Fruit fly (Drosophila melanogaster) whole organism, embryonic: Measurements from ENCODE around the gene GNBP3.

Source experiments
- CG13287 ChIP-seq: fragments of 200-800 bp; sonication (Bioruptor generic); IDR thresholded peaks from 2 replicates; pipeline ENCODE4 v1.3.6; 2022; ENCODE audit warnings: missing biosample characterization, missing genetic modification characterization; ENCODE audit not compliant: partially characterized antibody
- CG13894 ChIP-seq: fragments of 200-800 bp; sonication (Bioruptor generic); optimal IDR thresholded peaks from 3 replicates; lab custom pipeline; 2018; ENCODE audit warnings: missing biosample characterization, mild to moderate bottlenecking, missing genetic modification characterization, moderate library complexity
- CG15073 ChIP-seq: fragments of 200-800 bp; sonication (Bioruptor generic); optimal IDR thresholded peaks from 2 replicates; lab custom pipeline; 2016; ENCODE audit warnings: missing biosample characterization, missing genetic modification characterization
- CG2889 ChIP-seq: fragments of 200-800 bp; sonication (Bioruptor generic); IDR thresholded peaks from 3 replicates; pipeline ENCODE4 v1.3.6; 2022; ENCODE audit warnings: missing biosample characterization, missing genetic modification characterization
- CG3407 ChIP-seq: fragments of 200-800 bp; sonication (Bioruptor generic); optimal IDR thresholded peaks from 2 replicates; lab custom pipeline; 2018; ENCODE audit warnings: missing biosample characterization, mild to moderate bottlenecking, missing genetic modification characterization
- CG7928 ChIP-seq: fragments of 200-800 bp; sonication (Bioruptor generic); optimal IDR thresholded peaks from 2 replicates; lab custom pipeline; 2017; ENCODE audit warnings: missing biosample characterization, mild to moderate bottlenecking, missing genetic modification characterization
- Dip2 ChIP-seq: fragments of 200-800 bp; sonication (Bioruptor generic); IDR thresholded peaks from 2 replicates; pipeline ENCODE4 v1.3.6; 2022; ENCODE audit warnings: missing biosample characterization, missing genetic modification characterization
- Dll ChIP-seq: fragments of 200-800 bp; sonication (Bioruptor generic); IDR thresholded peaks from 4 replicates; pipeline ENCODE4 v1.3.6; 2022; ENCODE audit warnings: missing biosample characterization, missing genetic modification characterization; ENCODE audit not compliant: partially characterized antibody
- NfI ChIP-seq: fragments of 200-800 bp; sonication (Bioruptor generic); optimal IDR thresholded peaks from 3 replicates; lab custom pipeline; 2018; ENCODE audit warnings: missing biosample characterization, mild to moderate bottlenecking, missing genetic modification characterization, moderate library complexity
- Rfx ChIP-seq: fragments of 200-800 bp; sonication (Bioruptor generic); IDR thresholded peaks from 2 replicates; pipeline ENCODE4 v1.3.6; 2022; ENCODE audit warnings: missing biosample characterization, missing genetic modification characterization
- ash1 ChIP-seq: fragments of 200-800 bp; sonication (Bioruptor generic); optimal IDR thresholded peaks from 2 replicates; lab custom pipeline; 2018; ENCODE audit warnings: missing biosample characterization, mild to moderate bottlenecking, missing genetic modification characterization
- fru ChIP-seq: fragments of >200 bp; optimal IDR thresholded peaks from 2 replicates; lab custom pipeline; 2017
- tin ChIP-seq: fragments of 200-800 bp; sonication (Bioruptor generic); optimal IDR thresholded peaks from 3 replicates; lab custom pipeline; 2016; ENCODE audit warnings: missing biosample characterization, missing genetic modification characterization
- vvl ChIP-seq: fragments of 200-800 bp; sonication (Bioruptor generic); IDR thresholded peaks from 2 replicates; pipeline ENCODE4 v1.3.6; 2022; ENCODE audit warnings: missing biosample characterization, missing genetic modification characterization

- peak; percentile 26 for TF ChIP-seq CG13894 (tag; lab: Kevin White, UChicago)
- no peak; the same call in 2 of the 3 replicates for TF ChIP-seq CG2889 (GFP tag; lab: Robert Waterston, UW)
- TF ChIP-seq Dip2 (GFP tag; lab: Robert Waterston, UW), result no peak
- TF ChIP-seq NfI, result peak; percentile 44
- TF ChIP-seq Rfx (GFP tag; lab: Robert Waterston, UW), result peak; percentile 79
- no peak for TF ChIP-seq CG15073 (GFP tag; lab: Kevin White, UChicago)
- TF ChIP-seq ash1 (GFP tag; lab: Kevin White, UChicago), result no peak
- peak; percentile 41 for TF ChIP-seq CG7928
- TF ChIP-seq Dll, result no peak
- TF ChIP-seq tin (GFP tag; lab: Kevin White, UChicago), result peak; percentile 69
- peak; percentile 77 for TF ChIP-seq vvl (GFP tag; lab: Robert Waterston, UW)
- TF ChIP-seq CG3407 (GFP tag; lab: Kevin White, UChicago), result peak; percentile 24
- no peak for TF ChIP-seq fru (lab: Kevin White, UChicago)
- no peak for TF ChIP-seq CG13287 (GFP tag; lab: Robert Waterston, UW)
These were observed 34.1 kb upstream of the GNBP3 start for dm6 chr3L:8920710-8921109.
